Worm (Caenorhabditis elegans): ENCODE results near the gene ced-6.

ced-6 gene

DNA sequence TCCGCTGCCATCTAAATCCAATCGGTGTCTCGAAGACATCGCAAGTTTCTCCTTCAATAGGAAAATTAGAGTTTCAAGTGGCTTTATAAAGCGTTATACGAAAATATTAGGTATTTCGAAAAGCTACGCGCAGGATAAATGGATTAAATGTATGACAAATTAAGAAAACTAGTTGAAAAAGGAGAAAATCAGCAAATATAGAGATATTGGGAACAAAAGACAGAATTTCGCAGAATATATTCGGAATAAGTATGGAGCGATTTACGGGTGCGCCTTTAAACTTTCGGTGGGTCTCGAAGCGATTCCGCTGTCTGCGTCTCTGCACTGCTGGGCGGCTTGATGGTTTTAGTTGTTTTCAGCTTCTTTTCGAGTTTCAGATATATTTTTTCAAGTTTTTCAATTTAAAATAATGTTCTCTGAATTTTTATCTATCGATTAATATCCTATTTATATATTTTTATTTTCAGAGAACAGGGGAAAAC lies 3.9 kb upstream of the ced-6 start, which contains the start of the genes ddx-15 and ucr-1 (continued):
- TF ChIP-seq cey-2 (tag; optimal IDR thresholded peaks at IDR 0.05; ENCODE audit: borderline replicate concordance, insufficient read depth) = no peak
- no peak for TF ChIP-seq attf-4 (tag; optimal IDR thresholded peaks at IDR 0.05)
- no peak for TF ChIP-seq nhr-10 (tag; optimal IDR thresholded peaks at IDR 0.05)
- no peak for TF ChIP-seq daf-19 (GFP tag; conservative IDR thresholded peaks at IDR 0.05)
- no peak for TF ChIP-seq mxl-3 (GFP tag; optimal IDR thresholded peaks at IDR 0.05)
- TF ChIP-seq hlh-30 (tag; optimal IDR thresholded peaks at IDR 0.05; ENCODE audit: insufficient read depth) = peak; percentile 63
- TF ChIP-seq lin-1 (GFP tag; IDR thresholded peaks at IDR 0.05) = no peak
- no peak for TF ChIP-seq D1046.2 (GFP tag; IDR thresholded peaks at IDR 0.05)
- TF ChIP-seq nhr-25 (tag; optimal IDR thresholded peaks at IDR 0.05; ENCODE audit: borderline replicate concordance, insufficient read depth) = peak; percentile 21
- TF ChIP-seq lin-15B (tag; optimal IDR thresholded peaks at IDR 0.05) = no peak
- no peak for TF ChIP-seq T20F7.1 (GFP tag; optimal IDR thresholded peaks at IDR 0.05)
- TF ChIP-seq duxl-1 (tag; optimal IDR thresholded peaks at IDR 0.05; ENCODE audit: poor library complexity) = no peak
- TF ChIP-seq F26F4.8 (GFP tag; conservative IDR thresholded peaks at IDR 0.05) = no peak
- TF ChIP-seq spr-1 (tag; optimal IDR thresholded peaks at IDR 0.05) = no peak
- no peak for TF ChIP-seq F44E2.7 (GFP tag; IDR thresholded peaks at IDR 0.05)
- no peak for TF ChIP-seq ztf-7 (tag; optimal IDR thresholded peaks at IDR 0.05)
- TF ChIP-seq nhr-102 (tag; optimal IDR thresholded peaks at IDR 0.05) = no peak
- TF ChIP-seq nhr-42 (GFP tag; IDR thresholded peaks at IDR 0.05) = no peak
- no peak for TF ChIP-seq aly-2 (tag; optimal IDR thresholded peaks at IDR 0.05)
- no peak for TF ChIP-seq zip-2 (tag; optimal IDR thresholded peaks at IDR 0.05)
- no peak for TF ChIP-seq ceh-82 (tag; optimal IDR thresholded peaks at IDR 0.05)
- no peak for TF ChIP-seq fos-1 (tag; optimal IDR thresholded peaks at IDR 0.05)
- TF ChIP-seq spr-3 (GFP tag; optimal IDR thresholded peaks at IDR 0.05) = no peak
- TF ChIP-seq hif-1 (tag; optimal IDR thresholded peaks at IDR 0.05) = peak in 1 of 2 experiments; percentile 43
- TF ChIP-seq skn-1 (tag; optimal IDR thresholded peaks at IDR 0.05) = no peak
- no peak for TF ChIP-seq unc-62 (GFP tag; optimal IDR thresholded peaks at IDR 0.05 in 1 of 2)
- no peak for TF ChIP-seq unc-62 (tag; optimal IDR thresholded peaks at IDR 0.05)
- no peak for TF ChIP-seq Y75B8A.6 (GFP tag; IDR thresholded peaks at IDR 0.05)
- TF ChIP-seq jun-1 (tag; optimal IDR thresholded peaks at IDR 0.05) = no peak
- no peak for TF ChIP-seq egl-27 (tag; optimal IDR thresholded peaks at IDR 0.05)
- TF ChIP-seq madf-5 (GFP tag; IDR thresholded peaks at IDR 0.05) = no peak
- TF ChIP-seq nhr-41 (GFP tag; IDR thresholded peaks at IDR 0.05) = no peak
- TF ChIP-seq lir-3 (tag; optimal IDR thresholded peaks at IDR 0.05) = no peak
- TF ChIP-seq ZK546.5 (tag; optimal IDR thresholded peaks at IDR 0.05) = no peak
- no peak for TF ChIP-seq mdt-29 (GFP tag; IDR thresholded peaks at IDR 0.05)
- TF ChIP-seq mes-2 (tag; optimal IDR thresholded peaks at IDR 0.05; ENCODE audit: poor library complexity, severe bottlenecking) = peak; percentile 87
- no peak for TF ChIP-seq nhr-111 (GFP tag; optimal IDR thresholded peaks at IDR 0.05)
- no peak for TF ChIP-seq egl-43 (GFP tag; IDR thresholded peaks at IDR 0.05)
- no peak for TF ChIP-seq nhr-76 (tag; optimal IDR thresholded peaks at IDR 0.05)
- no peak for TF ChIP-seq ctbp-1 (GFP tag; IDR thresholded peaks at IDR 0.05)
- no peak for TF ChIP-seq F49E8.2 (tag; optimal IDR thresholded peaks at IDR 0.05; ENCODE audit: borderline replicate concordance)
- TF ChIP-seq nhr-77 (tag; optimal IDR thresholded peaks at IDR 0.05) = no peak
- no peak for TF ChIP-seq vab-7 (GFP tag; IDR thresholded peaks at IDR 0.05)
- no peak for TF ChIP-seq zfp-3 (GFP tag; conservative IDR thresholded peaks at IDR 0.05)
- TF ChIP-seq nhr-28 (tag; optimal IDR thresholded peaks at IDR 0.05) = peak; percentile 23
- no peak for TF ChIP-seq unc-39 (tag; optimal IDR thresholded peaks at IDR 0.05)
- TF ChIP-seq dmd-6 (GFP tag; IDR thresholded peaks at IDR 0.05) = no peak
- TF ChIP-seq ceh-62 (tag; optimal IDR thresholded peaks at IDR 0.05) = no peak
- peak; percentile 73 for TF ChIP-seq dve-1 (tag; optimal IDR thresholded peaks at IDR 0.05; ENCODE audit: insufficient read depth)
- no peak for TF ChIP-seq nhr-48 (tag; optimal IDR thresholded peaks at IDR 0.05)
- TF ChIP-seq zip-11 (GFP tag; IDR thresholded peaks at IDR 0.05) = no peak
- peak; percentile 68 for TF ChIP-seq dpl-1 (GFP tag; optimal IDR thresholded peaks at IDR 0.05)

All from whole organism, L4 larva.